Worm (Caenorhabditis elegans) whole organism, mixed stage, embryonic: Measurements from ENCODE around the gene mcd-1.

ENCODE experiments used
- bed-3 ChIP-seq: fragments of 200-800 bp; sonication (Bioruptor generic); optimal IDR thresholded peaks from 3 replicates; lab custom pipeline; 2018; ENCODE audit warnings: mild to moderate bottlenecking, missing genetic modification characterization, moderate library complexity, missing compliant biosample characterization
- blmp-1 ChIP-seq: fragments of 150-350 bp; optimal IDR thresholded peaks from 2 replicates; lab custom pipeline; 2014; ENCODE audit warnings: missing biosample characterization, missing genetic modification characterization
- ceh-39 ChIP-seq: fragments of 150-350 bp; optimal IDR thresholded peaks from 2 replicates; lab custom pipeline; 2014; ENCODE audit warnings: missing biosample characterization, missing genetic modification characterization
- ceh-43 ChIP-seq: fragments of 200-800 bp; sonication (Bioruptor generic); optimal IDR thresholded peaks from 2 replicates; lab custom pipeline; 2018; ENCODE audit warnings: mild to moderate bottlenecking, missing genetic modification characterization, moderate library complexity, missing compliant biosample characterization
- ceh-83 ChIP-seq: fragments of 200-800 bp; sonication (Bioruptor generic); optimal IDR thresholded peaks from 2 replicates; lab custom pipeline; 2018; ENCODE audit warnings: mild to moderate bottlenecking, missing genetic modification characterization, missing compliant biosample characterization
- ces-1 ChIP-seq: fragments of 150-350 bp; optimal IDR thresholded peaks from 2 replicates; lab custom pipeline; 2014; ENCODE audit warnings: missing biosample characterization, missing genetic modification reagents, missing genetic modification characterization
- cnd-1 ChIP-seq: fragments of 200-800 bp; sonication (Bioruptor generic); optimal IDR thresholded peaks from 2 replicates; lab custom pipeline; 2018; ENCODE audit warnings: mild to moderate bottlenecking, missing genetic modification characterization, missing compliant biosample characterization
- drap-1 ChIP-seq: fragments of 200-800 bp; sonication (Bioruptor generic); optimal IDR thresholded peaks from 3 replicates; lab custom pipeline; 2018; ENCODE audit warnings: mild to moderate bottlenecking, missing genetic modification characterization, missing compliant biosample characterization
- elt-3 ChIP-seq: fragments of 150-350 bp; optimal IDR thresholded peaks from 2 replicates; lab custom pipeline; 2014; ENCODE audit warnings: missing biosample characterization, missing genetic modification characterization
- flh-1 ChIP-seq: fragments of 200-800 bp; sonication (Bioruptor generic); optimal IDR thresholded peaks from 2 replicates; lab custom pipeline; 2018; ENCODE audit warnings: mild to moderate bottlenecking, missing genetic modification characterization, moderate library complexity, missing compliant biosample characterization
- hlh-1 ChIP-seq: fragments of 150-350 bp; optimal IDR thresholded peaks from 2 replicates; lab custom pipeline; 2014; ENCODE audit warnings: missing biosample characterization, missing genetic modification reagents, missing genetic modification characterization
- lin-13 ChIP-seq: fragments of 150-350 bp; optimal IDR thresholded peaks from 2 replicates; lab custom pipeline; 2014; ENCODE audit warnings: missing biosample characterization, missing genetic modification characterization
- lin-32 ChIP-seq: fragments of 200-800 bp; sonication (Bioruptor generic); optimal IDR thresholded peaks from 2 replicates; lab custom pipeline; 2018; ENCODE audit warnings: mild to moderate bottlenecking, missing genetic modification characterization, missing compliant biosample characterization
- lsy-2 ChIP-seq: fragments of 150-350 bp; optimal IDR thresholded peaks from 2 replicates; lab custom pipeline; 2014; ENCODE audit warnings: missing biosample characterization, missing genetic modification characterization
- mep-1 ChIP-seq: fragments of 150-350 bp; optimal IDR thresholded peaks from 2 replicates; lab custom pipeline; 2017; ENCODE audit warnings: missing biosample characterization, missing genetic modification reagents, missing genetic modification characterization, inconsistent platforms
- mls-2 ChIP-seq: sonication (generic microtip); optimal IDR thresholded peaks from 2 replicates; lab custom pipeline; 2016; ENCODE audit warnings: mild to moderate bottlenecking, missing genetic modification characterization, moderate library complexity, missing compliant biosample characterization
- nhr-12 ChIP-seq: fragments of 150-350 bp; optimal IDR thresholded peaks from 2 replicates; lab custom pipeline; 2014; ENCODE audit warnings: missing biosample characterization, missing genetic modification characterization
- nhr-2 ChIP-seq: fragments of 150-350 bp; optimal IDR thresholded peaks from 2 replicates; lab custom pipeline; 2014; ENCODE audit warnings: missing biosample characterization, missing genetic modification characterization
- nhr-237 ChIP-seq: fragments of 150-350 bp; optimal IDR thresholded peaks from 2 replicates; lab custom pipeline; 2014; ENCODE audit warnings: missing biosample characterization, missing genetic modification characterization
- nhr-28 ChIP-seq: fragments of 150-350 bp; optimal IDR thresholded peaks from 2 replicates; lab custom pipeline; 2014; ENCODE audit warnings: missing biosample characterization, missing genetic modification characterization
- nhr-76 ChIP-seq: sonication (generic microtip); optimal IDR thresholded peaks from 2 replicates; lab custom pipeline; 2017; ENCODE audit warnings: missing biosample characterization, missing genetic modification characterization
- sem-2 ChIP-seq: fragments of 200-800 bp; sonication (Bioruptor generic); optimal IDR thresholded peaks from 2 replicates; lab custom pipeline; 2018; ENCODE audit warnings: mild to moderate bottlenecking, missing genetic modification characterization, missing compliant biosample characterization
- snpc-4 ChIP-seq: fragments of 150-350 bp; optimal IDR thresholded peaks from 2 replicates; lab custom pipeline; 2014; ENCODE audit warnings: missing biosample characterization, missing genetic modification characterization
- sptf-1 ChIP-seq: sonication (generic microtip); optimal IDR thresholded peaks from 2 replicates; lab custom pipeline; 2017; ENCODE audit warnings: mild to moderate bottlenecking, missing genetic modification characterization, moderate library complexity, missing compliant biosample characterization
- tbx-8 ChIP-seq: fragments of 200-800 bp; sonication (Bioruptor generic); optimal IDR thresholded peaks from 2 replicates; lab custom pipeline; 2018; ENCODE audit warnings: mild to moderate bottlenecking, missing genetic modification characterization, moderate library complexity, missing compliant biosample characterization
- unc-120 ChIP-seq: sonication (generic microtip); optimal IDR thresholded peaks from 2 replicates; lab custom pipeline; 2017; ENCODE audit warnings: missing genetic modification characterization, missing compliant biosample characterization; ENCODE audit not compliant: poor library complexity, severe bottlenecking
- unc-39 ChIP-seq: fragments of 150-350 bp; optimal IDR thresholded peaks from 2 replicates; lab custom pipeline; 2014; ENCODE audit warnings: missing biosample characterization, missing genetic modification characterization
- unc-62 ChIP-seq: fragments of 150-350 bp; optimal IDR thresholded peaks from 2 replicates; lab custom pipeline; 2014; ENCODE audit warnings: missing biosample characterization, missing genetic modification reagents, missing genetic modification characterization
- zip-8 ChIP-seq: fragments of 150-350 bp; optimal IDR thresholded peaks from 2 replicates; lab custom pipeline; 2014; ENCODE audit warnings: missing biosample characterization, missing genetic modification characterization
- ztf-11 ChIP-seq: fragments of 150-350 bp; optimal IDR thresholded peaks from 2 replicates; lab custom pipeline; 2014; ENCODE audit warnings: missing biosample characterization, missing genetic modification characterization

mcd-1 gene

DNA sequence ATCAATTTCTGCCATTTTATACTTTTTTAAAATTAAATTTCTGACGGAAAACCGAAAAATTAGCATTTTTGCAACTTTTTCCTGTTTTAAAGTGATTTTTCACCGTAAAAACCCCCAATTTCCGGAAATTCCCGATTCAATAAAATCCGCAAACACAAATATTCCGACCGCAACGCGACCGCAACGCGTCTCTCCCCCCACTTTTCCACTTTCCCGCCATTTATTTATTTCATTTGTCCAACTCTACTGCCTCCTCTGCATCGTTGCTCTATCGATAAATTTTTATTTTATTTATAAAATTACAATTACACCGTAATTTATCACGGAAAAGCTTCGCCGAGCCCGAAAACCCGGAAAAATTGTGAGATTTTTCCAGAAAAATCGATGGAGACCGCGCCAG is at the start of gene mcd-1:
Gene mcd-1 (plus strand): TSS at position 267 of the 400 bp plus-strand sequence.
- peak; percentile 26 for TF ChIP-seq lin-13
- TF ChIP-seq cnd-1 (tag; lab: Kevin White, UChicago) = no peak
- TF ChIP-seq sptf-1 (tag; lab: Kevin White, UChicago) = peak; percentile 32
- peak; percentile 2 for TF ChIP-seq ceh-39 (tag; lab: Kevin White, UChicago)
- peak; percentile 94 for TF ChIP-seq ces-1 (GFP tag; lab: Kevin White, UChicago)
- peak; percentile 68 for TF ChIP-seq lsy-2 (tag; lab: Kevin White, UChicago)
- TF ChIP-seq mls-2 (tag; lab: Kevin White, UChicago) = peak; percentile 1
- TF ChIP-seq nhr-237 (tag; lab: Kevin White, UChicago) = peak; percentile 70
- peak; percentile 95 for TF ChIP-seq mep-1 (tag; lab: Kevin White, UChicago)
- peak; percentile 1 for TF ChIP-seq hlh-1
- TF ChIP-seq bed-3 = no peak

DNA sequence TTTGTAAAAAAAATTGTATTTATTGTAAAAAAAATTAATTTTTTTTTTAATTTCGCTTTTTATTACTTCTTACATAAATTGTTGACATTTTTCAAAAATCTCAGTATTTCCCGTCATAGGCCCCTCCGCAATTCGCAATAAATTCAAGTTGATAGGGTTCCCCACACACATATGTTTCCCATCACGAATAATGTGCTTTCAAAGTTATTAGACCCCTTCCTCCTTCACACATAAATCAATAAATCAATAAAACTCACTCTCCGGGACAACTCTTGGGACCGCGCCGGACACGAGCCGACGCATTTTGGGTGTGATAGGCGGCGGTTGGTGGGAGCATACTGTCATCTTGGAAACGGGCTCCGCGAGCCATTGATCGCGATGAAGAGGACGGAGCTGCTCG is 48.9 kb upstream of the mcd-1 start:
- TF ChIP-seq nhr-12 (no peak), unc-39 (tag; lab: Kevin White, UChicago) (no peak), drap-1 (no peak), lsy-2 (tag; lab: Kevin White, UChicago) (no peak), elt-3 (no peak), sem-2 (GFP tag; lab: Kevin White, UChicago) (no peak), ceh-43 (GFP tag; lab: Kevin White, UChicago) (no peak), unc-62 (GFP tag; lab: Kevin White, UChicago) (no peak), blmp-1 (tag; lab: Kevin White, UChicago) (no peak), lin-13 (no peak), flh-1 (GFP tag; lab: Kevin White, UChicago) (no peak), hlh-1 (no peak), ztf-11 (tag; lab: Kevin White, UChicago) (no peak), unc-120 (no peak), cnd-1 (tag; lab: Kevin White, UChicago) (no peak), ceh-83 (no peak), nhr-237 (tag; lab: Kevin White, UChicago) (no peak)
- TF ChIP-seq, all 35 proteins: peak for 0

DNA sequence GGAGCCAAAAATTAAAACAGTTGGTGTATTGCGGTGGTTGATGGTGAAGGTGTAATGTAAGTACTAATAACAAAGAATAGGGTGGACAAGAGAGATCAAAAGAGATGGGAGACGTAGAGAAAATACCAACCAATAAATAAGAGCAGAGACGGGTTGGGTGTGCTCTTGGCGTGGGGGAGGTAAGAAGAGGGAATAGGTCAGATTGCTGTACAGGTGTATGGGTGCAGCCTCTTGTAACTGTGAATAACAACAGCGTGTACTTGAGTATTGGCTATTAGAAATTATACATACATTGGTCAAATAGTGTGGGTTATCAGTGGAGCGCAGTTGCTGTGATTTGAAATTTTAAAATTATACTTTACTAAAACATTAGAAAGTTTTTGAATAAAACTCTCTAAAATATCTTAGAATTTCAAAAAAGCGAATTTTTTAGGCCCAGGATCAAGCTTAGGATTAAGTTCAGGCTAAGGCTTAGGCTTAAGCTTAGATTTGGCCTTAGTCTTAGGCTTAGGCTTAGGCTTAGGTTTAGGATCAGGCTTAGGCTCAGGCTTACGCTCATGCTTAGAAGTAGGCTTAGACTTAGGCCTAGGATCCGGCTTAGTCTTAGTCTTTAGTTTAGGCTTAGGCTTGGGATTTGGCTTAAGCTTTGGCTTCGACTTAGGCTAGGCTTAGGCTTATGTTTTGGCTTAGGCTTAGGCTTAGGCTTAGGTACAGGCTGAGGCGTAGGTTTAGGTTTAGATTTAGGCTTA is 47.1 kb upstream of the mcd-1 start, which contains the start of gene F08G2.7:
Gene F08G2.7 (minus strand): TSS at position 51 of the 749 bp plus-strand sequence.
- TF ChIP-seq ceh-43 (GFP tag; lab: Kevin White, UChicago) (no peak), mls-2 (tag; lab: Kevin White, UChicago) (no peak), nhr-2 (tag; lab: Kevin White, UChicago) (peak; percentile 25), tbx-8 (no peak), nhr-76 (no peak), hlh-1 (peak; percentile 78), nhr-28 (tag; lab: Kevin White, UChicago) (no peak), flh-1 (GFP tag; lab: Kevin White, UChicago) (no peak), unc-120 (no peak), lin-32 (GFP tag; lab: Kevin White, UChicago) (no peak), ceh-39 (tag; lab: Kevin White, UChicago) (no peak), sptf-1 (tag; lab: Kevin White, UChicago) (no peak), zip-8 (tag; lab: Kevin White, UChicago) (no peak), snpc-4 (tag; lab: Kevin White, UChicago) (no peak), unc-62 (GFP tag; lab: Kevin White, UChicago) (no peak), drap-1 (no peak), ztf-11 (tag; lab: Kevin White, UChicago) (no peak), unc-39 (tag; lab: Kevin White, UChicago) (no peak)

DNA sequence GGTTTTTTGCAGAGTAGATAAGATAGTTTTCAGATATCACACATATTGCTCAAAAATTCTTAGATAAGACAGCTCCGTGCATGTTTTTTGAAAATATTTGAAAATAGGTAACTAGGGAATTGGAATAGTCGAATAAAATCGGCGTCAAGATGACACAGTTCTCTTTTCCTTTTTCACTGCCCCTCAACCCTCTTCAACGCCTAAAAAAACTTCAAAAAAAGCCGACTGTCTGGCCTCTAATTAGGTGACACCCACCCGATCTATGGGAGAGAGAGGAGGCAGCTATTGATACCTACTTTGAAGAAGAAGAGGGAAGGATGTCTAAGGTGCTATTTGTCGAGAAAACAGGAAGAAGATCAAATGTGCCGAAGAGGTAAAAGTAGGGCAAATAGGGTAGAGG is 46.0 kb upstream of the mcd-1 start:
- TF ChIP-seq ces-1 (GFP tag; lab: Kevin White, UChicago) = no peak
- no peak for TF ChIP-seq cnd-1 (tag; lab: Kevin White, UChicago)
- TF ChIP-seq lsy-2 (tag; lab: Kevin White, UChicago) = no peak
- TF ChIP-seq nhr-2 (tag; lab: Kevin White, UChicago) = no peak
- TF ChIP-seq mep-1 (tag; lab: Kevin White, UChicago) = no peak
- no peak for TF ChIP-seq lin-13
- no peak for TF ChIP-seq unc-39 (tag; lab: Kevin White, UChicago)
- TF ChIP-seq mls-2 (tag; lab: Kevin White, UChicago) = no peak
- TF ChIP-seq drap-1 = no peak
- TF ChIP-seq ceh-83 = no peak
- TF ChIP-seq tbx-8 = no peak
- TF ChIP-seq, all 35 proteins: peak for 0

- no peak for TF ChIP-seq hlh-1
- TF ChIP-seq cnd-1 (tag; lab: Kevin White, UChicago) = no peak
- TF ChIP-seq nhr-237 (tag; lab: Kevin White, UChicago) = no peak
- no peak for TF ChIP-seq lin-32 (GFP tag; lab: Kevin White, UChicago)
Observed at ce11 chrII:13846018-13846417, 42.3 kb upstream of the mcd-1 start.
